Worm (Caenorhabditis elegans) whole organism, L1 larva: ENCODE results near the gene sdz-5.

ENCODE experiments used
- C04F5.9 ChIP-seq: sonication (generic microtip); optimal IDR thresholded peaks from 2 replicates; lab custom pipeline; 2016; ENCODE audit warnings: missing genetic modification characterization, missing compliant biosample characterization
- aha-1 ChIP-seq: fragments of 150-350 bp; optimal IDR thresholded peaks from 2 replicates; lab custom pipeline; 2014; ENCODE audit warnings: missing biosample characterization, missing genetic modification characterization
- aly-2 ChIP-seq: fragments of 150-350 bp; optimal IDR thresholded peaks from 2 replicates; lab custom pipeline; 2014; ENCODE audit warnings: missing biosample characterization, missing genetic modification characterization
- ama-1 ChIP-seq: fragments of 150-350 bp; optimal IDR thresholded peaks from 2 replicates; lab custom pipeline; 2014
- ceh-8 ChIP-seq: fragments of 200-800 bp; sonication (Bioruptor generic); optimal IDR thresholded peaks from 2 replicates; lab custom pipeline; 2018; ENCODE audit warnings: mild to moderate bottlenecking, missing genetic modification characterization, moderate library complexity, missing compliant biosample characterization
- ceh-82 ChIP-seq, 3 experiments: fragments of 150-350 bp in 1 of 3; sonication (generic microtip) in 2 of 3; optimal IDR thresholded peaks; 2 replicates each; lab custom pipeline; 2014 to 2017; ENCODE audit warnings: missing biosample characterization in 3 of 3, missing genetic modification characterization in 3 of 3
- ces-1 ChIP-seq: fragments of 150-350 bp; optimal IDR thresholded peaks from 2 replicates; lab custom pipeline; 2014; ENCODE audit warnings: missing biosample characterization, missing genetic modification reagents, missing genetic modification characterization
- dsc-1 ChIP-seq: sonication (generic microtip); optimal IDR thresholded peaks from 2 replicates; lab custom pipeline; 2016; ENCODE audit warnings: mild to moderate bottlenecking, missing genetic modification characterization, missing compliant biosample characterization
- efl-1 ChIP-seq, 4 experiments: fragments of 150-350 bp; optimal IDR thresholded peaks in 3 of 4; peaks in 1 of 4; 1 replicate in 1 of 4; 2 replicates in 3 of 4; lab custom pipeline; 2014; ENCODE audit warnings: missing biosample characterization in 2 of 4, missing genetic modification characterization in 2 of 4, missing genetic modification reagents in 2 of 4
- efl-3 ChIP-seq: fragments of 200-800 bp; sonication (Bioruptor generic); optimal IDR thresholded peaks from 2 replicates; lab custom pipeline; 2018; ENCODE audit warnings: mild to moderate bottlenecking, missing genetic modification characterization, missing compliant biosample characterization
- egl-13 ChIP-seq: sonication (generic microtip); optimal IDR thresholded peaks from 2 replicates; lab custom pipeline; 2016; ENCODE audit warnings: missing genotype, missing genetic modification reagents, missing genetic modification characterization, missing compliant biosample characterization
- elt-2 ChIP-seq: sonication (generic microtip); optimal IDR thresholded peaks from 2 replicates; lab custom pipeline; 2016; ENCODE audit warnings: missing genetic modification characterization, mild to moderate bottlenecking, inconsistent platforms, missing compliant biosample characterization, missing genetic modification reagents
- fkh-10 ChIP-seq: sonication (generic microtip); optimal IDR thresholded peaks from 2 replicates; lab custom pipeline; 2017; ENCODE audit warnings: missing biosample characterization, missing genetic modification reagents, missing genetic modification characterization
- fkh-8 ChIP-seq: sonication (generic microtip); optimal IDR thresholded peaks from 2 replicates; lab custom pipeline; 2016; ENCODE audit warnings: mild to moderate bottlenecking, missing genetic modification characterization, missing compliant biosample characterization
- fos-1 ChIP-seq: fragments of 150-350 bp; optimal IDR thresholded peaks from 2 replicates; lab custom pipeline; 2014; ENCODE audit warnings: missing biosample characterization, missing genetic modification characterization
- grh-1 ChIP-seq: fragments of 200-800 bp; sonication (Bioruptor generic); IDR thresholded peaks from 2 replicates; pipeline ENCODE4 v1.3.6; 2022; ENCODE audit warnings: missing genetic modification reagents, missing genetic modification characterization, missing compliant biosample characterization
- isw-1 ChIP-seq: fragments of 200-800 bp; sonication (Bioruptor generic); IDR thresholded peaks from 2 replicates; pipeline ENCODE4 v1.3.6; 2022; ENCODE audit warnings: missing genetic modification characterization, missing compliant biosample characterization
- jun-1 ChIP-seq: fragments of 150-350 bp; optimal IDR thresholded peaks from 2 replicates; lab custom pipeline; 2014; ENCODE audit warnings: missing biosample characterization, missing genetic modification reagents, missing genetic modification characterization
- lin-14 ChIP-seq: fragments of 200-800 bp; sonication (Bioruptor generic); optimal IDR thresholded peaks from 2 replicates; lab custom pipeline; 2018; ENCODE audit warnings: mild to moderate bottlenecking, missing genetic modification characterization, moderate library complexity, missing compliant biosample characterization
- lin-15B ChIP-seq: fragments of 150-350 bp; sonication (generic microtip); optimal IDR thresholded peaks from 3 replicates; lab custom pipeline; 2014; ENCODE audit warnings: missing biosample characterization, missing genetic modification characterization
- lin-35 ChIP-seq, 2 experiments: fragments of 150-350 bp; optimal IDR thresholded peaks; 2 replicates each; lab custom pipeline; 2014; ENCODE audit warnings: missing biosample characterization in 2 of 2, missing genetic modification characterization in 2 of 2, missing genetic modification reagents in 2 of 2
- lin-39 ChIP-seq: fragments of 150-350 bp; optimal IDR thresholded peaks from 2 replicates; lab custom pipeline; 2014; ENCODE audit warnings: missing biosample characterization, missing genetic modification reagents, missing genetic modification characterization
- lsy-2 ChIP-seq, 2 experiments: fragments of 150-350 bp; optimal IDR thresholded peaks; 2 replicates each; lab custom pipeline; 2014; ENCODE audit warnings: missing biosample characterization in 2 of 2, missing genetic modification characterization in 2 of 2
- nhr-11 ChIP-seq: fragments of 150-350 bp; optimal IDR thresholded peaks from 2 replicates; lab custom pipeline; 2014; ENCODE audit warnings: missing biosample characterization, missing genetic modification characterization
- nhr-12 ChIP-seq: sonication (generic microtip); optimal IDR thresholded peaks from 2 replicates; lab custom pipeline; 2017; ENCODE audit warnings: missing biosample characterization, missing genetic modification characterization
- nhr-19 ChIP-seq: fragments of 200-800 bp; sonication (Bioruptor generic); conservative IDR thresholded peaks from 2 replicates; pipeline ENCODE4 v1.3.6; 2022; ENCODE audit warnings: missing genetic modification characterization, missing compliant biosample characterization
- nhr-28 ChIP-seq: fragments of 150-350 bp; optimal IDR thresholded peaks from 2 replicates; lab custom pipeline; 2014; ENCODE audit warnings: missing biosample characterization, missing genetic modification characterization
- nhr-47 ChIP-seq: sonication (generic microtip); optimal IDR thresholded peaks from 2 replicates; lab custom pipeline; 2016; ENCODE audit warnings: mild to moderate bottlenecking, missing genetic modification characterization, moderate library complexity, missing compliant biosample characterization
- nhr-71 ChIP-seq: sonication (generic microtip); optimal IDR thresholded peaks from 2 replicates; lab custom pipeline; 2016; ENCODE audit warnings: mild to moderate bottlenecking, missing genetic modification characterization, moderate library complexity, missing compliant biosample characterization
- nhr-76 ChIP-seq: sonication (generic microtip); optimal IDR thresholded peaks from 2 replicates; lab custom pipeline; 2017; ENCODE audit warnings: missing biosample characterization, missing genetic modification characterization
- nhr-77 ChIP-seq: fragments of 150-350 bp; optimal IDR thresholded peaks from 2 replicates; lab custom pipeline; 2014; ENCODE audit warnings: missing biosample characterization, missing genetic modification characterization
- nhr-84 ChIP-seq: sonication (generic microtip); optimal IDR thresholded peaks from 2 replicates; lab custom pipeline; 2017; ENCODE audit warnings: missing biosample characterization, missing genetic modification characterization
- pag-3 ChIP-seq: sonication (generic microtip); optimal IDR thresholded peaks from 2 replicates; lab custom pipeline; 2017; ENCODE audit warnings: missing genetic modification characterization, mild to moderate bottlenecking, missing compliant biosample characterization, antibody characterized with exemption, borderline replicate concordance; ENCODE audit not compliant: insufficient read depth
- pqm-1 ChIP-seq: sonication (generic microtip); optimal IDR thresholded peaks from 3 replicates; lab custom pipeline; 2017; ENCODE audit warnings: missing biosample characterization, missing genetic modification characterization
- rnt-1 ChIP-seq: sonication (generic microtip); optimal IDR thresholded peaks from 2 replicates; lab custom pipeline; 2016; ENCODE audit warnings: mild to moderate bottlenecking, missing genetic modification characterization, moderate library complexity, missing compliant biosample characterization
- skn-1 ChIP-seq: fragments of 150-350 bp; optimal IDR thresholded peaks from 2 replicates; lab custom pipeline; 2014; ENCODE audit warnings: missing biosample characterization, missing genetic modification characterization
- snu-23 ChIP-seq: sonication (generic microtip); optimal IDR thresholded peaks from 2 replicates; lab custom pipeline; 2016; ENCODE audit warnings: missing genetic modification characterization, missing compliant biosample characterization
- swsn-7 ChIP-seq: sonication (generic microtip); optimal IDR thresholded peaks from 2 replicates; lab custom pipeline; 2016; ENCODE audit warnings: missing genetic modification characterization, missing compliant biosample characterization
- tbx-2 ChIP-seq: sonication (generic microtip); optimal IDR thresholded peaks from 2 replicates; lab custom pipeline; 2016; ENCODE audit warnings: missing genetic modification characterization, missing compliant biosample characterization
- tlp-1 ChIP-seq: fragments of 150-350 bp; optimal IDR thresholded peaks from 2 replicates; lab custom pipeline; 2014; ENCODE audit warnings: missing biosample characterization, missing genetic modification characterization
- unc-130 ChIP-seq: fragments of 150-350 bp; optimal IDR thresholded peaks from 2 replicates; lab custom pipeline; 2017; ENCODE audit warnings: missing biosample characterization, missing genetic modification characterization, inconsistent platforms
- unc-86 ChIP-seq: sonication (generic microtip); optimal IDR thresholded peaks from 2 replicates; lab custom pipeline; 2016; ENCODE audit warnings: missing genetic modification characterization, missing compliant biosample characterization
- unc-98 ChIP-seq: fragments of 200-800 bp; sonication (Bioruptor generic); IDR thresholded peaks from 2 replicates; pipeline ENCODE4 v1.3.6; 2022; ENCODE audit warnings: missing genetic modification characterization, missing compliant biosample characterization
- xbp-1 ChIP-seq: sonication (generic microtip); optimal IDR thresholded peaks from 2 replicates; lab custom pipeline; 2016; ENCODE audit warnings: missing genetic modification characterization, missing compliant biosample characterization
- zag-1 ChIP-seq: fragments of 150-350 bp; optimal IDR thresholded peaks from 2 replicates; lab custom pipeline; 2014; ENCODE audit warnings: missing biosample characterization, missing genetic modification characterization
- ztf-11 ChIP-seq, 2 experiments: sonication (generic microtip); optimal IDR thresholded peaks; 2 replicates each; lab custom pipeline; 2016 to 2017; ENCODE audit warnings: missing genetic modification characterization in 2 of 2, missing biosample characterization in 1 of 2, missing compliant biosample characterization in 1 of 2
- ztf-4 ChIP-seq: fragments of 150-350 bp; optimal IDR thresholded peaks from 2 replicates; lab custom pipeline; 2014; ENCODE audit warnings: missing biosample characterization, missing genetic modification characterization

Gene sdz-5

DNA sequence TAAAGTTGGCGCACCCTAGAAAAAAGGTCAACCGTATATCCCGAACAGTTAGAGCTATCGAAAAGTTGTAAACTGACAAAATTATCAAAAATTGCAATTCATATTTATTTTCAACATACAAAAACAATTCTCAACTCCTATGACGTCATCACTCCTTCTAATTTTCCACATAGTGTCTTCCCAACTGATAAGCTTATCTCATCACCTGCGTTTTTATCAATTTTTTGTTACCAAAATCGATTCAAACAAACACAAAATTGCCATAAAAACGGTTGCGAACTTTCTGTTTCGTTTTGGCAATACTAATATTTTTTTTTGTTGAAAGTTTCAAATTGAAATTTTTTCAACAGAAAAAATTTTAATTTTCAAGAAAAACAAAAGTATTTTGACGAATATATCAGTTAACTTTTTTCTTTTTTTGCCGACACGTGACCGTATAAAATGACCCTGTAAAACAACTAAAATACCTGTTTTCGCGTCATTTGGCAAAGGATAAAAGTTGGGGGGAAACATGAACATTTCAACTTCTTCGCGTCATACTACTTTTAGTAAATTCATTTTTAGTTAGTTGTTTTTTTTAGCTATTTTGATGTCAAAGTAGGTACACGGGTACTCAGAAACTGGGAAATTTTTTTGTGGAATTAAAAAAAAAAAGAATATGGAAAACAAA, 32.8 kb upstream of the sdz-5 start (continued):
- TF ChIP-seq nhr-28 (tag; lab: Kevin White, UChicago) (no peak), isw-1 (GFP tag; lab: Robert Waterston, UW) (no peak), unc-130 (no peak), nhr-11 (tag; lab: Kevin White, UChicago) (no peak), fkh-8 (tag; lab: Kevin White, UChicago) (no peak), nhr-19 (GFP tag; lab: Robert Waterston, UW) (no peak; the same call in 1 of the 2 replicates), lin-14 (GFP tag; lab: Kevin White, UChicago) (peak; percentile 48), aly-2 (no peak), grh-1 (GFP tag; lab: Robert Waterston, UW) (peak; percentile 83), nhr-71 (tag; lab: Kevin White, UChicago) (no peak), tlp-1 (tag; lab: Kevin White, UChicago) (peak; percentile 51), ceh-8 (GFP tag; lab: Kevin White, UChicago) (no peak), jun-1 (no peak), unc-98 (no peak), ztf-11 (tag; optimal IDR thresholded peaks at IDR 0.05; lab: Kevin White, UChicago) (no peak), aha-1 (tag; lab: Kevin White, UChicago) (no peak), rnt-1 (no peak), ama-1 (lab: Kevin White, UChicago) (no peak), fkh-10 (GFP tag; lab: Kevin White, UChicago) (no peak), ztf-4 (tag; lab: Kevin White, UChicago) (no peak), C04F5.9 (no peak), lin-35 (GFP tag; optimal IDR thresholded peaks at IDR 0.05; lab: Kevin White, UChicago) (peak in 1 of 2 experiments; percentile 38), fos-1 (tag; lab: Kevin White, UChicago) (no peak), efl-3 (GFP tag; lab: Kevin White, UChicago) (no peak), nhr-76 (tag; lab: Kevin White, UChicago) (no peak), nhr-84 (tag; lab: Kevin White, UChicago) (no peak), lin-15B (tag; lab: Kevin White, UChicago) (no peak), skn-1 (tag; lab: Kevin White, UChicago) (peak; percentile 30), nhr-12 (no peak), zag-1 (no peak), pqm-1 (tag; lab: Kevin White, UChicago) (peak; percentile 14), nhr-77 (tag; lab: Kevin White, UChicago) (no peak), lin-39 (tag; lab: Kevin White, UChicago) (no peak)
- TF ChIP-seq, all 84 proteins: peak for 16

DNA sequence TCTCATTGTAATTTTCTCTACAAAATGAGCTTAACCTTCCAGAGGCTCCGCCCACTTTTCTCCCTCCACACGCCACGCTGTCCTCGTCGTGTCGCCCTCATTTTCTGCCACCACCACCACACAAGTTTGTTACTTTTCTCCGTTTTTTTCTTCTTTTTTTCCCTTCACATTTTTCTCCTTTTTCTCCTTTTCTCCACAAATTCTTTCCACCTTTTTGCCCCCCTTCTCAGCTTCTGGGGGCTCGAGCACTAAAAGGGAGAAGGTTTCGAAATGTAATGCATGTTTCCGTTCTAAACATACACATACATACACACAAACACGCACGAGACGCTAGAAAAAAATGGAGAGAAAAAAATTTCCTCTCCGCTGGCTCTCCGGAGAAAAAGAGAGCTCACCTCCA, 31.9 kb upstream of the sdz-5 start, which contains the start of gene nhr-88:
nhr-88 (plus strand) TSS at position 43 of the 400 bp plus-strand sequence.
- TF ChIP-seq tbx-2, result peak; percentile 20
- TF ChIP-seq nhr-47 (tag; lab: Kevin White, UChicago), result peak; percentile 36
- TF ChIP-seq efl-1 (optimal IDR thresholded peaks at IDR 0.05; lab: Kevin White, UChicago), result peak in 1 of 2 experiments; percentile 10
- peak in 1 of 2 experiments; percentile 54 for TF ChIP-seq efl-1 (GFP tag; optimal IDR thresholded peaks at IDR 0.05 in 1 of 2; lab: Kevin White, UChicago)
- TF ChIP-seq rnt-1, result no peak
- TF ChIP-seq nhr-71 (tag; lab: Kevin White, UChicago), result peak; percentile 41
- no peak for TF ChIP-seq pag-3 (tag; lab: Kevin White, UChicago)
- peak; percentile 9 for TF ChIP-seq swsn-7 (tag; lab: Kevin White, UChicago)
- peak; percentile 12 for TF ChIP-seq xbp-1 (tag; lab: Kevin White, UChicago)
- TF ChIP-seq jun-1, result no peak
- no peak for TF ChIP-seq nhr-11 (tag; lab: Kevin White, UChicago)
- TF ChIP-seq nhr-84 (tag; lab: Kevin White, UChicago), result no peak
- TF ChIP-seq elt-2, result no peak
- TF ChIP-seq fkh-8 (tag; lab: Kevin White, UChicago), result peak; percentile 60
- TF ChIP-seq lin-35 (GFP tag; optimal IDR thresholded peaks at IDR 0.05; lab: Kevin White, UChicago), result no peak
- TF ChIP-seq nhr-28 (tag; lab: Kevin White, UChicago), result no peak
- no peak for TF ChIP-seq dsc-1 (tag; lab: Kevin White, UChicago)
- TF ChIP-seq egl-13 (tag; lab: Kevin White, UChicago), result peak; percentile 38
- TF ChIP-seq ceh-82 (tag; optimal IDR thresholded peaks at IDR 0.05; lab: Kevin White, UChicago), result peak in 1 of 3 experiments; percentile 48
- TF ChIP-seq lsy-2 (tag; optimal IDR thresholded peaks at IDR 0.05; lab: Kevin White, UChicago), result peak in 1 of 2 experiments; percentile 42
- TF ChIP-seq isw-1 (GFP tag; lab: Robert Waterston, UW), result peak; percentile 23; the same call in 1 of the 2 replicates
- peak; percentile 79 for TF ChIP-seq lin-14 (GFP tag; lab: Kevin White, UChicago)
- peak; percentile 32 for TF ChIP-seq unc-86 (tag; lab: Kevin White, UChicago)
- peak; percentile 23 for TF ChIP-seq snu-23 (GFP tag; lab: Kevin White, UChicago)
- no peak for TF ChIP-seq ces-1 (GFP tag; lab: Kevin White, UChicago)
